Fruit fly (Drosophila melanogaster): Measurements from ENCODE around the gene Rpt2.

The Rpt2 gene

dm6 chr3R:23903425-23903824 lies 27.9 kb downstream of the Rpt2 start:
- TF ChIP-seq Poxn (GFP tag; IDR thresholded peaks at IDR 0.05), result no peak
- no peak for TF ChIP-seq Drgx (GFP tag; IDR thresholded peaks at IDR 0.05)
- TF ChIP-seq chinmo (GFP tag; IDR thresholded peaks at IDR 0.05; ENCODE audit: partially characterized antibody), result 0 out of 4 replicates have a peak, but pooled peaks have one; percentile 68
- TF ChIP-seq ttk (GFP tag; IDR thresholded peaks at IDR 0.05), result no peak
- TF ChIP-seq CG16813 (GFP tag; IDR thresholded peaks at IDR 0.05; ENCODE audit: partially characterized antibody), result no peak
- no peak for TF ChIP-seq HmgD (GFP tag; optimal IDR thresholded peaks at IDR 0.05)

- no peak for TF ChIP-seq inv (GFP tag; IDR thresholded peaks at IDR 0.05; ENCODE audit: partially characterized antibody)
- TF ChIP-seq sisA (GFP tag; IDR thresholded peaks at IDR 0.05), result no peak
- TF ChIP-seq CG17328 (GFP tag; IDR thresholded peaks at IDR 0.05), result no peak
- TF ChIP-seq CG7786 (GFP tag; optimal IDR thresholded peaks at IDR 0.05), result no peak
- no peak for TF ChIP-seq GATAe (GFP tag; conservative IDR thresholded peaks at IDR 0.05)
- TF ChIP-seq Neu2 (GFP tag; optimal IDR thresholded peaks at IDR 0.05; ENCODE audit: borderline replicate concordance), result no peak
- peak; percentile 34 for TF ChIP-seq Med (GFP tag)
- no peak for TF ChIP-seq Rfx (GFP tag; IDR thresholded peaks at IDR 0.05)
- peak; percentile 60 for TF ChIP-seq CTCF (GFP tag; optimal IDR thresholded peaks at IDR 0.05)
- no peak for TF ChIP-seq CG12391 (tag; optimal IDR thresholded peaks at IDR 0.05)
- TF ChIP-seq Dfd (GFP tag; optimal IDR thresholded peaks at IDR 0.05), result no peak
- peak; percentile 91 for TF ChIP-seq CG2116 (GFP tag; optimal IDR thresholded peaks at IDR 0.05)
- TF ChIP-seq chif (GFP tag; optimal IDR thresholded peaks at IDR 0.05), result no peak
- no peak for TF ChIP-seq CG5180 (GFP tag; optimal IDR thresholded peaks at IDR 0.05)
- TF ChIP-seq stwl (tag; optimal IDR thresholded peaks at IDR 0.05), result peak; percentile 81
- TF ChIP-seq C15 (GFP tag; IDR thresholded peaks at IDR 0.05), result no peak
- TF ChIP-seq vvl (GFP tag; IDR thresholded peaks at IDR 0.05), result 0 out of 2 replicates have a peak, but pooled peaks have one; percentile 16
These were observed 28.8 kb downstream of the Rpt2 start for dm6 chr3R:23902557-23902956.

- TF ChIP-seq Drgx (GFP tag; IDR thresholded peaks at IDR 0.05) (0 out of 2 replicates have a peak, but pooled peaks have one; percentile 12), Bgb (GFP tag; IDR thresholded peaks at IDR 0.05; ENCODE audit: partially characterized antibody) (no peak), CG3281 (GFP tag; optimal IDR thresholded peaks at IDR 0.05) (no peak), ac (GFP tag; optimal IDR thresholded peaks at IDR 0.05) (no peak), Nf-YA (GFP tag; IDR thresholded peaks at IDR 0.05) (no peak), h (optimal IDR thresholded peaks at IDR 0.05) (no peak), HmgZ (tag; optimal IDR thresholded peaks at IDR 0.05) (no peak), CG14667 (GFP tag; IDR thresholded peaks at IDR 0.05) (no peak)
These were observed 29.3 kb downstream of the Rpt2 start for dm6 chr3R:23902034-23902433.

- TF ChIP-seq crol (GFP tag; IDR thresholded peaks at IDR 0.05) (no peak), CTCF (GFP tag; optimal IDR thresholded peaks at IDR 0.05) (peak; percentile 81), CG10979 (tag; optimal IDR thresholded peaks at IDR 0.05) (peak; percentile 60)
These were observed 31.3 kb downstream of the Rpt2 start for dm6 chr3R:23900092-23900491.

dm6 chr3R:23893460-23893859 lies 37.9 kb downstream of the Rpt2 start, which contains the start of gene tbrd-1:
Gene tbrd-1, minus strand, starts transcription at chr3R:23893560.
- TF ChIP-seq cad (GFP tag; optimal IDR thresholded peaks at IDR 0.05) (no peak), tin (GFP tag; optimal IDR thresholded peaks at IDR 0.05) (no peak), CG3995 (GFP tag; optimal IDR thresholded peaks at IDR 0.05) (no peak), CG17612 (GFP tag; IDR thresholded peaks at IDR 0.05) (no peak), Lhr (GFP tag; optimal IDR thresholded peaks at IDR 0.05) (no peak), Blimp-1 (GFP tag; optimal IDR thresholded peaks at IDR 0.05) (no peak), unc-4 (GFP tag; IDR thresholded peaks at IDR 0.05; ENCODE audit: partially characterized antibody) (no peak), HmgZ (tag; optimal IDR thresholded peaks at IDR 0.05) (no peak), Dll (GFP tag; IDR thresholded peaks at IDR 0.05; ENCODE audit: partially characterized antibody) (no peak)

All from whole organism, embryonic.